Fruit fly (Drosophila melanogaster) whole organism, embryonic: Measurements from ENCODE around the gene CG10064.
A peak's percentile ranks its signal among the peaks of the same experiment; 100 is the strongest.

Experiments used
- CG10274 ChIP-seq: fragments of 200-800 bp; sonication (Bioruptor generic); optimal IDR thresholded peaks from 3 replicates; lab custom pipeline; 2017; ENCODE audit warnings: missing biosample characterization, mild to moderate bottlenecking, missing genetic modification characterization
- CG11696 ChIP-seq: fragments of 200-800 bp; sonication (Bioruptor generic); IDR thresholded peaks from 2 replicates; pipeline ENCODE4 v1.3.6; 2022; ENCODE audit warnings: missing biosample characterization, missing genetic modification characterization
- CG3726 ChIP-seq: fragments of 200-800 bp; sonication (Bioruptor generic); IDR thresholded peaks from 3 replicates; pipeline ENCODE4, ENCODE4 v1.3.6; 2022; ENCODE audit warnings: missing biosample characterization, missing genetic modification characterization
- CG4707 ChIP-seq: fragments of 200-800 bp; sonication (Bioruptor generic); optimal IDR thresholded peaks from 2 replicates; lab custom pipeline; 2018; ENCODE audit warnings: missing biosample characterization, mild to moderate bottlenecking, missing genetic modification characterization, moderate library complexity
- CG6175 ChIP-seq: fragments of 200-800 bp; sonication (Bioruptor generic); IDR thresholded peaks from 3 replicates; pipeline ENCODE4 v1.3.6; 2022; ENCODE audit warnings: missing biosample characterization, missing genetic modification characterization
- CG6654 ChIP-seq: fragments of 200-800 bp; sonication (Bioruptor generic); optimal IDR thresholded peaks from 2 replicates; lab custom pipeline; 2017; ENCODE audit warnings: missing biosample characterization, mild to moderate bottlenecking, missing genetic modification characterization
- CG7357 ChIP-seq: fragments of 200-800 bp; sonication (Bioruptor generic); IDR thresholded peaks from 3 replicates; pipeline ENCODE4 v1.3.6; 2022; ENCODE audit warnings: missing biosample characterization, missing genetic modification characterization
- CG7987 ChIP-seq: fragments of 200-800 bp; sonication (Bioruptor generic); optimal IDR thresholded peaks from 2 replicates; lab custom pipeline; 2018; ENCODE audit warnings: missing biosample characterization, mild to moderate bottlenecking, missing genetic modification characterization, moderate library complexity
- CG8478 ChIP-seq: fragments of >200 bp; optimal IDR thresholded peaks from 2 replicates; lab custom pipeline; 2018
- CkIIα-i1 ChIP-seq: fragments of 200-800 bp; sonication (Bioruptor generic); IDR thresholded peaks from 2 replicates; pipeline ENCODE4 v1.3.6; 2022; ENCODE audit warnings: missing biosample characterization, missing genetic modification characterization
- Ets65A ChIP-seq: fragments of 200-800 bp; sonication (Bioruptor generic); peaks from one replicate; lab custom pipeline; 2016; ENCODE audit warnings: missing biosample characterization, missing genetic modification characterization
- MTF-1 ChIP-seq: fragments of 200-800 bp; sonication (Bioruptor generic); optimal IDR thresholded peaks from 2 replicates; lab custom pipeline; 2018; ENCODE audit warnings: missing biosample characterization, mild to moderate bottlenecking, missing genetic modification characterization, borderline replicate concordance
- NC2β ChIP-seq: fragments of 200-800 bp; sonication (Bioruptor generic); optimal IDR thresholded peaks from 2 replicates; lab custom pipeline; 2016; ENCODE audit warnings: missing biosample characterization, missing genetic modification characterization
- NfI ChIP-seq: fragments of 200-800 bp; sonication (Bioruptor generic); optimal IDR thresholded peaks from 3 replicates; lab custom pipeline; 2018; ENCODE audit warnings: missing biosample characterization, mild to moderate bottlenecking, missing genetic modification characterization, moderate library complexity
- Oli ChIP-seq: fragments of 200-800 bp; sonication (Bioruptor generic); optimal IDR thresholded peaks from 2 replicates; lab custom pipeline; 2018; ENCODE audit warnings: missing biosample characterization, mild to moderate bottlenecking, missing genetic modification characterization, moderate library complexity
- abd-A ChIP-seq: fragments of 200-800 bp; sonication (Bioruptor generic); optimal IDR thresholded peaks from 3 replicates; lab custom pipeline; 2019; ENCODE audit warnings: missing biosample characterization, mild to moderate bottlenecking, missing genetic modification characterization, moderate library complexity
- cas ChIP-seq: fragments of 200-800 bp; sonication (Bioruptor generic); IDR thresholded peaks from 2 replicates; pipeline ENCODE4 v1.3.6; 2022; ENCODE audit warnings: missing biosample characterization, missing genetic modification characterization
- ewg ChIP-seq: fragments of 200-800 bp; sonication (Bioruptor generic); optimal IDR thresholded peaks from 3 replicates; lab custom pipeline; 2017; ENCODE audit warnings: mild to moderate bottlenecking, missing biosample characterization, missing genetic modification reagents, missing genetic modification characterization
- fd3F ChIP-seq: fragments of 200-800 bp; sonication (Bioruptor generic); optimal IDR thresholded peaks from 2 replicates; lab custom pipeline; 2018; ENCODE audit warnings: missing biosample characterization, mild to moderate bottlenecking, missing genetic modification characterization, moderate library complexity
- gce ChIP-seq: fragments of 200-800 bp; sonication (Bioruptor generic); IDR thresholded peaks from 3 replicates; pipeline ENCODE4 v1.3.6; 2022; ENCODE audit warnings: missing biosample characterization, missing genetic modification characterization
- gro ChIP-seq: fragments of 200-800 bp; sonication (Bioruptor generic); optimal IDR thresholded peaks from 2 replicates; lab custom pipeline; 2016; ENCODE audit warnings: missing biosample characterization, missing genetic modification characterization
- gsb-n ChIP-seq: fragments of 200-800 bp; sonication (Bioruptor generic); optimal IDR thresholded peaks from 3 replicates; lab custom pipeline; 2018; ENCODE audit warnings: missing biosample characterization, mild to moderate bottlenecking, missing genetic modification characterization
- jumu ChIP-seq: fragments of 200-800 bp; sonication (Bioruptor generic); optimal IDR thresholded peaks from 3 replicates; lab custom pipeline; 2016; ENCODE audit warnings: missing biosample characterization, missing genetic modification characterization
- kni ChIP-seq: fragments of 200-800 bp; sonication (Bioruptor generic); optimal IDR thresholded peaks from 3 replicates; lab custom pipeline; 2017; ENCODE audit warnings: mild to moderate bottlenecking, missing biosample characterization, missing genetic modification reagents, missing genetic modification characterization
- lilli ChIP-seq: fragments of 200-800 bp; sonication (Bioruptor generic); optimal IDR thresholded peaks from 3 replicates; lab custom pipeline; 2016; ENCODE audit warnings: missing biosample characterization, missing genetic modification characterization
- odd ChIP-seq: fragments of 200-800 bp; sonication (Bioruptor generic); optimal IDR thresholded peaks from 2 replicates; lab custom pipeline; 2017; ENCODE audit warnings: missing biosample characterization, mild to moderate bottlenecking, missing genetic modification characterization
- pan ChIP-seq, 4 experiments: fragments of >200 bp in 3 of 4; fragments of 200-800 bp in 1 of 4; sonication (Bioruptor generic) in 1 of 4; optimal IDR thresholded peaks in 3 of 4; IDR thresholded peaks in 1 of 4; 2 replicates each; pipeline versions ENCODE4 v1.3.6 to Lab custom; 2017 to 2022; ENCODE audit warnings: missing biosample characterization in 2 of 4, missing genetic modification characterization in 2 of 4, mixed read lengths in 1 of 4
- schlank ChIP-seq: fragments of 200-800 bp; sonication (Bioruptor generic); optimal IDR thresholded peaks from 2 replicates; lab custom pipeline; 2018; ENCODE audit warnings: missing biosample characterization, mild to moderate bottlenecking, missing genetic modification characterization
- slp2 ChIP-seq: fragments of 200-800 bp; sonication (Bioruptor generic); optimal IDR thresholded peaks from 2 replicates; lab custom pipeline; 2016; ENCODE audit warnings: missing biosample characterization, missing genetic modification characterization

The CG10064 gene

DNA sequence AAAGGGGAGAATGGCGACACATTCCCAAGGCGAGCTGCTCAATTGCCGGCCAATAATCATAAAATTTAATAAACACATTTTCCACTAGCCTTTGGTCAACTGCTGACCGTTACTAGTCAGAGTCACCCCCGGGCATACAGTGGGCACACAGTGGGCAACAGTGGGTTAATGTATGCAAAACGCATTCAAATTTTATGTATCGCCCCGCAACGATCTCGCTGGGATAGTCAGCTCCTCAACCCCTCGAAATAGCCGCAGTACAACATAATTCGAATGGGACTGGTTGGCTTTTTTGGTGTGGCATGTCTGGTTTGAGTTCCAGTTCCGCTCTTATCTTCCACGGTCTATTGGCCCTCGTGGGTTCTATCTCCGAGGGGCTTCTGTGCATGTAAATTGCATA lies 48.5 kb downstream of the CG10064 start (continued):
- TF ChIP-seq schlank (tag; lab: Kevin White, UChicago), result no peak
- TF ChIP-seq CkIIα-i1 (GFP tag; lab: Robert Waterston, UW), result no peak
- no peak for TF ChIP-seq CG7357 (GFP tag; lab: Robert Waterston, UW)
- no peak for TF ChIP-seq gro
- TF ChIP-seq slp2 (GFP tag; lab: Kevin White, UChicago), result no peak
- no peak for TF ChIP-seq fd3F (GFP tag; lab: Kevin White, UChicago)
- no peak for TF ChIP-seq CG7987
- TF ChIP-seq lilli, result no peak
- no peak for TF ChIP-seq ewg (GFP tag; lab: Kevin White, UChicago)
- TF ChIP-seq abd-A (tag; lab: Kevin White, UChicago), result peak; percentile 45
- TF ChIP-seq NC2β (GFP tag; lab: Kevin White, UChicago), result no peak
- TF ChIP-seq Ets65A (GFP tag; lab: Kevin White, UChicago), result peak; percentile 11
- TF ChIP-seq CG3726 (GFP tag; lab: Robert Waterston, UW), result no peak
- no peak for TF ChIP-seq Oli (tag; lab: Kevin White, UChicago)
- TF ChIP-seq gce, result no peak
- TF ChIP-seq CG6175, result peak; percentile 43; the same call in 1 of the 3 replicates
- peak; percentile 42 for TF ChIP-seq kni (GFP tag; lab: Kevin White, UChicago)
- TF ChIP-seq odd (GFP tag; lab: Kevin White, UChicago), result no peak
- TF ChIP-seq CG11696, result no peak
- TF ChIP-seq cas (GFP tag; lab: Robert Waterston, UW), result no peak
- TF ChIP-seq gsb-n (tag; lab: Kevin White, UChicago), result no peak
- TF ChIP-seq CG8478, result no peak
- TF ChIP-seq pan (optimal IDR thresholded peaks at IDR 0.05; lab: Kevin White, UChicago), result no peak
- TF ChIP-seq pan (GFP tag; optimal IDR thresholded peaks at IDR 0.05 in 1 of 2, IDR thresholded peaks at IDR 0.05 in 1 of 2), result no peak
- no peak for TF ChIP-seq CG6654 (GFP tag; lab: Kevin White, UChicago)
- TF ChIP-seq NfI (GFP tag; lab: Kevin White, UChicago), result no peak
- no peak for TF ChIP-seq CG10274 (GFP tag; lab: Kevin White, UChicago)
- no peak for TF ChIP-seq jumu (GFP tag; lab: Kevin White, UChicago)
- TF ChIP-seq MTF-1, result no peak
- peak; percentile 92 for TF ChIP-seq CG4707 (GFP tag; lab: Kevin White, UChicago)
